Worm (Caenorhabditis elegans) whole organism, L2 larva: ENCODE data around the gene Y43F8C.5.

Source experiments
- R02D3.7 ChIP-seq: fragments of 150-350 bp; optimal IDR thresholded peaks from 2 replicates; lab custom pipeline; 2014; ENCODE audit warnings: missing biosample characterization, missing genetic modification characterization
- ama-1 ChIP-seq: fragments of 150-350 bp; optimal IDR thresholded peaks from 2 replicates; lab custom pipeline; 2018; ENCODE audit warnings: inconsistent platforms
- blmp-1 ChIP-seq: sonication (generic microtip); optimal IDR thresholded peaks from 2 replicates; lab custom pipeline; 2017; ENCODE audit warnings: missing genetic modification characterization, mild to moderate bottlenecking, missing compliant biosample characterization, antibody characterized with exemption, moderate library complexity; ENCODE audit not compliant: insufficient read depth
- dmd-4 ChIP-seq: sonication (generic microtip); optimal IDR thresholded peaks from 2 replicates; lab custom pipeline; 2017; ENCODE audit warnings: missing biosample characterization, missing genetic modification characterization
- elt-1 ChIP-seq: fragments of 150-350 bp; optimal IDR thresholded peaks from 2 replicates; lab custom pipeline; 2014; ENCODE audit warnings: missing biosample characterization, missing genetic modification characterization
- lin-39 ChIP-seq: fragments of 150-350 bp; optimal IDR thresholded peaks from 2 replicates; lab custom pipeline; 2014; ENCODE audit warnings: missing biosample characterization, missing genetic modification reagents, missing genetic modification characterization
- mdl-1 ChIP-seq, 2 experiments: fragments of 150-350 bp in 1 of 2; sonication (generic microtip) in 1 of 2; optimal IDR thresholded peaks; 2 replicates each; lab custom pipeline; 2017; ENCODE audit warnings: missing biosample characterization in 2 of 2, missing genetic modification characterization in 2 of 2
- nhr-10 ChIP-seq: sonication (generic microtip); optimal IDR thresholded peaks from 2 replicates; lab custom pipeline; 2017; ENCODE audit warnings: missing biosample characterization, missing genetic modification characterization
- nhr-6 ChIP-seq: fragments of 150-350 bp; optimal IDR thresholded peaks from 2 replicates; lab custom pipeline; 2014; ENCODE audit warnings: missing biosample characterization, missing genetic modification characterization
- skn-1 ChIP-seq: sonication (generic microtip); optimal IDR thresholded peaks from 2 replicates; lab custom pipeline; 2017; ENCODE audit warnings: missing biosample characterization, missing genetic modification characterization

DNA sequence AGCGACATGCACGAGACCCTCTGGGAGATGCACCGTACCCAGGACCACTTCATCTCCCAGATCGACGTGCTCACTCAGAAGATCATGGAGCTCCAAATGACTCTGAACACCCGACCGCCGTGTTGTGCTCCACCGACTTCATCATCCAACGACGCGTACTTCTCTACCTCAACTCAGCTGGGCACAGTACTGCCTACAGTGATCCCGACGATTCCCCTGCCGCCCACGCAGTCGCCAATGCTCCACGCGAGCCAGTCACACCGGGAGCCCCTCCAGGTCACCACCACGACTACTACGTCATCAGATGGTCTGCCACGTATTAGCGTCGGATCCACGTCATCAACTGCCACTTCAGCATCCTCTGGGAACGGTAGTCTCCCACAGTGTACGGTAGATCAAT is 27.0 kb downstream of the Y43F8C.5 start:
- TF ChIP-seq dmd-4 (tag; lab: Kevin White, UChicago) (no peak), lin-39 (tag; lab: Kevin White, UChicago) (no peak), nhr-10 (tag; lab: Kevin White, UChicago) (no peak), mdl-1 (tag; optimal IDR thresholded peaks at IDR 0.05; lab: Kevin White, UChicago) (no peak), nhr-6 (tag; lab: Kevin White, UChicago) (no peak), skn-1 (tag; lab: Kevin White, UChicago) (no peak), blmp-1 (no peak), ama-1 (lab: Kevin White, UChicago) (no peak), elt-1 (tag; lab: Kevin White, UChicago) (no peak), R02D3.7 (tag; lab: Kevin White, UChicago) (no peak)
